Worm (Caenorhabditis elegans) whole organism, midembryonic: ENCODE results near the gene Y69A2AR.12.

Experiments used
- T22C8.4 ChIP-seq: fragments of 200-800 bp; sonication (Bioruptor generic); IDR thresholded peaks from 2 replicates; pipeline ENCODE4 v1.3.6; 2022; ENCODE audit warnings: missing genetic modification characterization, missing compliant biosample characterization
- flt-1 ChIP-seq: fragments of 200-800 bp; sonication (Bioruptor generic); IDR thresholded peaks from 2 replicates; pipeline ENCODE4 v1.3.6; 2022; ENCODE audit warnings: missing genetic modification characterization, missing compliant biosample characterization
- med-1 ChIP-seq: sonication (generic microtip); optimal IDR thresholded peaks from 2 replicates; lab custom pipeline; 2017; ENCODE audit warnings: missing genetic modification characterization, mild to moderate bottlenecking, missing compliant biosample characterization, antibody characterized with exemption, missing genetic modification reagents; ENCODE audit not compliant: insufficient read depth
- tab-1 ChIP-seq: fragments of 200-800 bp; sonication (Bioruptor generic); IDR thresholded peaks from 2 replicates; pipeline ENCODE4 v1.3.6; 2022; ENCODE audit warnings: missing genetic modification characterization, missing compliant biosample characterization
- ztf-23 ChIP-seq: fragments of 200-800 bp; sonication (Bioruptor generic); IDR thresholded peaks from 2 replicates; pipeline ENCODE4 v1.3.6; 2022; ENCODE audit warnings: missing genetic modification reagents, missing genetic modification characterization, missing compliant biosample characterization

ce11 chrIV:2563969-2564368 lies 4.4 kb upstream of the Y69A2AR.12 start, which contains the start of gene Y69A2AR.24:
- TF ChIP-seq ztf-23 (GFP tag; lab: Robert Waterston, UW): no peak
- TF ChIP-seq med-1 (GFP tag; lab: Kevin White, UChicago): no peak
- TF ChIP-seq tab-1 (GFP tag; lab: Robert Waterston, UW): no peak
- no peak for TF ChIP-seq T22C8.4
- TF ChIP-seq flt-1: no peak
